Fruit fly (Drosophila melanogaster) whole organism, larva: ENCODE data around the gene CG33766.
A peak's percentile ranks its signal among the peaks of the same experiment; 100 is the strongest.
"Not testable (repeated sequence)": the region's sequence is repeated elsewhere in the genome, so short reads cannot be mapped to it uniquely, and the experiment has no call there.

Experiments
- noc ChIP-seq: fragments of 200-800 bp; sonication (Bioruptor generic); optimal IDR thresholded peaks from 3 replicates; lab custom pipeline; 2019; ENCODE audit warnings: missing biosample characterization, mild to moderate bottlenecking, missing genetic modification characterization, moderate library complexity

The CG33766 gene

dm6 chr3L:22670174-22670573 is 24.7 kb downstream of the CG33766 start:
- TF ChIP-seq noc = no peak

DNA sequence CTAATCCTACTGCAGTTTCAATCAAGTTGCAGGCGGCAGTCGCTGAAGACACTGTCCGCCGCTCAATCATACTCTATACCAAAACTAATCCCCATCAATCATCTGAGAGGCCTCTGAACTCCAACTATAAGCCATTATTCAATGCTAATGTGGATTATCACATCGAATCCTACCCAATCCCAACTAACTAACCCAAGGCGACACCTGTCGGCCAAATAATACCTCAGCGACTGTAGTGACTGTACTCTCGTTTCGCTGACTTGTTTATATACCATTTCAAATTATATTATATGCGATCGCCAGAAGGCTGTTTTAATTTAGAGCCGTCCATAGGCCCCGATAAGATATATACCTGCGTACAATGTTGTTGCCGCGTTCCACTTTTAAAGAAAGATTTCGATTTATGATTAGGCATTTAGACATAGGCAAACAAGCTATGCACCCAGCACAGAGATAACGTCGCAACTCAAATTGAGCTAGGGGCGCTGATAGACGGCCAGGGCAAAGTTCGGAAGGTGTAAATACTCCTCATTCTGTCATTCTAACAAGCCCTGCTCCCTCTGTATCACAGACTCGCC is 26.4 kb downstream of the CG33766 start:
- TF ChIP-seq noc = peak; percentile 25

- no peak for TF ChIP-seq noc
Measured at dm6 chr3L:22680932-22681331, 35.5 kb downstream of the CG33766 start.

- TF ChIP-seq noc = no peak
Measured at dm6 chr3L:22686987-22687386, 41.6 kb downstream of the CG33766 start, which contains the start of the genes CG14455 and CG14456. Gene CG14455, minus strand, starts transcription at chr3L:22687087. Gene CG14456, plus strand, starts transcription at chr3L:22687222.

DNA sequence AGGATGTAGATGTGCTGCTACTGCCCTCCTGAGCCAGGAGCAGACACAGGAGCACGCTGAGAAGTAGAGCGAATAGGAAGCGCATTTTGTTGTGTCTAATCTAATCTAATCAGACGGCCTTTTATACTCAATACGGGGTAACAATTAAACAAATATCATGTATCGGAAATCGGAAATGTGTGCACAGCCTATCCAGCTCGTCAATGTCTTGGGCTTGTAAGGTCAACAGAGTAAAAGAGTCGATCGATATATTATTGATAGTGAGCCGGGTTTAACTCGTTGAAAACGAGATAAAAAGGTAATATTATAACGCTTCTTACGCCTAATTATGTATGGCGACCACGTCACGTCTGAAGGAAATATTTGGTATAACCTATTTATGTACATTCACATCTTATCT is 47.0 kb downstream of the CG33766 start, which contains the start of gene CG14454:
TSS of gene CG14454 (minus strand) at position 101 of the 400 bp plus-strand sequence.
- TF ChIP-seq noc = not testable (repeated sequence)

DNA sequence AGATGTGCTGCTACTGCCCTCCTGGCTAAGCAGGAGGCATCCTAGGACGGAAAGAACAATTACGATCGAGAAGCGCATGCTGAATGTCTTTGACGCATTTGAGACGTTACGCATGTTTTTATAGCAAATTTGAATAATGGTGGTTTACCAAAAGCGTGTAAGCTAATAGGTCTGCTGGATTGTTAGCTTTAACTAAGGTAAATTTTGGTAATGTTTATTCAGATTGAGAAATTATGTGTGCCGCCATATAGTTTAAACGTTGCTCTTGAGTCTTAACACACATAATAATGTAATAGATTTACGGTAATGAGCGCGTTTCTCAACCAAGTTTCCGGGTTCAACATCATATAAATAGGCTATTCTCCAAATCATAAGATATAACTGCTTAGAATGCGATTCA is 48.3 kb downstream of the CG33766 start, which contains the start of the genes CG12546 and CG14453:
TSS of gene CG12546 (minus strand) at position 101 of the 400 bp plus-strand sequence.
TSS of gene CG14453 (plus strand) at position 372 of the 400 bp plus-strand sequence.
- no peak for TF ChIP-seq noc

dm6 chr3L:22695653-22696052 is 50.2 kb downstream of the CG33766 start, which contains the start of gene CG14452:
Gene CG14452, plus strand, starts transcription at chr3L:22695953.
- TF ChIP-seq noc = no peak
